Worm (Caenorhabditis elegans) whole organism, young adult: ENCODE data around the gene C02D5.2.

Experiments
- Y53G8AR.9 ChIP-seq: fragments of 200-800 bp; sonication (Bioruptor generic); conservative IDR thresholded peaks from 2 replicates; pipeline ENCODE4 v1.3.6; 2022; ENCODE audit warnings: missing genetic modification reagents, missing genetic modification characterization, missing compliant biosample characterization
- aptf-3 ChIP-seq: fragments of 200-800 bp; sonication (Bioruptor generic); IDR thresholded peaks from 2 replicates; pipeline ENCODE4 v1.3.6; 2022; ENCODE audit warnings: missing genetic modification characterization, missing compliant biosample characterization
- sea-2 ChIP-seq: fragments of 200-800 bp; sonication (Bioruptor generic); IDR thresholded peaks from 2 replicates; pipeline ENCODE4 v1.3.6; 2022; ENCODE audit warnings: missing genetic modification characterization, missing compliant biosample characterization
- snpc-4 ChIP-seq, 5 experiments: fragments of 150-350 bp in 1 of 5; sonication (generic microtip) in 4 of 5; optimal IDR thresholded peaks; 2 replicates each; lab custom pipeline; 2014 to 2018; ENCODE audit warnings: missing genetic modification characterization in 5 of 5, missing biosample characterization in 3 of 5, antibody characterized with exemption in 2 of 5, mild to moderate bottlenecking in 2 of 5, missing compliant biosample characterization in 2 of 5, missing genotype in 2 of 5, moderate library complexity in 2 of 5, missing genetic modification reagents in 1 of 5
- somi-1 ChIP-seq: fragments of 200-800 bp; sonication (Bioruptor generic); optimal IDR thresholded peaks from 2 replicates; lab custom pipeline; 2018; ENCODE audit warnings: mild to moderate bottlenecking, missing genetic modification characterization, missing compliant biosample characterization
- unc-62 ChIP-seq: fragments of 150-350 bp; optimal IDR thresholded peaks from 2 replicates; lab custom pipeline; 2014; ENCODE audit warnings: missing biosample characterization, missing genetic modification reagents, missing genetic modification characterization

DNA sequence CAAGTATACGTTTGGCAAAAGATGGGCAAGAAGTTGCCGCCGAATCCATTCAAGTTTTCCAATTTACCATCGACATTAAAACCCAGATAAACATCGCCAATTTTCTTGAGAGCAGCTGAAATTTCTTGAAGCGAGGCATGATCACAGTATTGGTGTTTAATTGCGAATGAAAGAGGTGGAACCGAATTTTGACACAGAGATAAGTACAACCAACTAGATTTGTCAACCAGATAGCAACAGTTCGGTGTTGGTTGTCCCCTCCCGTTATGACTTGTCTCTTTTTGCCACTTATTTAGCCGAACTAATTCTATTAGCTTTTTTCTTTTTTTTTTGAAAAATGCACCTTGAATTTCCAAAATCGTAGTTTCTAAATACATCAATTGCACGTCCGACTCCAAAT is 21.2 kb downstream of the C02D5.2 start:
- TF ChIP-seq aptf-3 (GFP tag; lab: Robert Waterston, UW) (no peak), snpc-4 (GFP tag; optimal IDR thresholded peaks at IDR 0.05; lab: Kevin White, UChicago) (no peak), snpc-4 (tag; optimal IDR thresholded peaks at IDR 0.05; lab: Kevin White, UChicago) (no peak), Y53G8AR.9 (GFP tag; lab: Robert Waterston, UW) (no peak), somi-1 (GFP tag; lab: Kevin White, UChicago) (no peak), sea-2 (GFP tag; lab: Robert Waterston, UW) (no peak), unc-62 (no peak)
